Worm (Caenorhabditis elegans): ENCODE data around the gene appg-1.

The appg-1 gene

ce11 chrII:10349915-10350314 is 24.1 kb downstream of the appg-1 start, which contains the start of gene stip-1:
Gene stip-1 (minus strand): TSS chrII:10350012.
- no peak for TF ChIP-seq ceh-83 (GFP tag; optimal IDR thresholded peaks at IDR 0.05)
- no peak for TF ChIP-seq snpc-4 (tag; optimal IDR thresholded peaks at IDR 0.05)
- TF ChIP-seq lin-13 (tag; optimal IDR thresholded peaks at IDR 0.05), result no peak
- TF ChIP-seq elt-3 (tag; optimal IDR thresholded peaks at IDR 0.05), result no peak
- TF ChIP-seq bed-3 (GFP tag; optimal IDR thresholded peaks at IDR 0.05), result no peak
- TF ChIP-seq sem-2 (GFP tag; optimal IDR thresholded peaks at IDR 0.05), result no peak
- TF ChIP-seq sptf-1 (tag; optimal IDR thresholded peaks at IDR 0.05), result no peak
- TF ChIP-seq unc-39 (tag; optimal IDR thresholded peaks at IDR 0.05), result no peak
- no peak for TF ChIP-seq zip-8 (tag; optimal IDR thresholded peaks at IDR 0.05)
- TF ChIP-seq ham-2 (GFP tag; optimal IDR thresholded peaks at IDR 0.05), result no peak
- TF ChIP-seq nhr-237 (tag; optimal IDR thresholded peaks at IDR 0.05), result no peak
- no peak for TF ChIP-seq tbx-8 (GFP tag; optimal IDR thresholded peaks at IDR 0.05)
- no peak for TF ChIP-seq mep-1 (tag; optimal IDR thresholded peaks at IDR 0.05)
- no peak for TF ChIP-seq hlh-1 (tag; optimal IDR thresholded peaks at IDR 0.05)
- no peak for TF ChIP-seq pha-4 (tag; optimal IDR thresholded peaks at IDR 0.05)
- no peak for TF ChIP-seq nhr-76 (tag; optimal IDR thresholded peaks at IDR 0.05)
- no peak for TF ChIP-seq drap-1 (GFP tag; optimal IDR thresholded peaks at IDR 0.05)

- peak; percentile 56 for TF ChIP-seq lsy-2 (tag; optimal IDR thresholded peaks at IDR 0.05)
- TF ChIP-seq flh-1 (GFP tag; optimal IDR thresholded peaks at IDR 0.05), result no peak
- TF ChIP-seq ces-1 (GFP tag; optimal IDR thresholded peaks at IDR 0.05), result peak; percentile 87
- TF ChIP-seq nhr-237 (tag; optimal IDR thresholded peaks at IDR 0.05), result peak; percentile 40
Measured at ce11 chrII:10350487-10350886, 24.6 kb downstream of the appg-1 start, which contains the start of gene C07E3.9. Gene C07E3.9 (plus strand): TSS chrII:10350756.

- TF ChIP-seq sptf-1 (tag; optimal IDR thresholded peaks at IDR 0.05), result no peak
- TF ChIP-seq ceh-43 (GFP tag; optimal IDR thresholded peaks at IDR 0.05), result no peak
- no peak for TF ChIP-seq lin-32 (GFP tag; optimal IDR thresholded peaks at IDR 0.05)
- TF ChIP-seq unc-62 (GFP tag; optimal IDR thresholded peaks at IDR 0.05), result no peak
- no peak for TF ChIP-seq drap-1 (GFP tag; optimal IDR thresholded peaks at IDR 0.05)
- no peak for TF ChIP-seq lsy-2 (tag; optimal IDR thresholded peaks at IDR 0.05)
Measured at ce11 chrII:10351963-10352362, 26.1 kb downstream of the appg-1 start, which contains the start of gene C07E3.8. Gene C07E3.8 (plus strand): TSS chrII:10352263.

- TF ChIP-seq bed-3 (GFP tag; optimal IDR thresholded peaks at IDR 0.05), result no peak
- TF ChIP-seq elt-3 (tag; optimal IDR thresholded peaks at IDR 0.05), result no peak
- TF ChIP-seq mls-2 (tag; optimal IDR thresholded peaks at IDR 0.05), result no peak
- no peak for TF ChIP-seq unc-120 (tag; optimal IDR thresholded peaks at IDR 0.05; ENCODE audit: poor library complexity, severe bottlenecking)
- TF ChIP-seq sptf-1 (tag; optimal IDR thresholded peaks at IDR 0.05), result no peak
- no peak for TF ChIP-seq lsy-2 (tag; optimal IDR thresholded peaks at IDR 0.05)
- TF ChIP-seq nhr-2 (tag; optimal IDR thresholded peaks at IDR 0.05), result no peak
Measured at ce11 chrII:10357468-10358007, 31.7 kb downstream of the appg-1 start, which contains the start of gene C07E3.3. Gene C07E3.3 (minus strand): TSS chrII:10357518.

- TF ChIP-seq ham-2 (GFP tag; optimal IDR thresholded peaks at IDR 0.05), result no peak
- no peak for TF ChIP-seq nhr-28 (tag; optimal IDR thresholded peaks at IDR 0.05)
- TF ChIP-seq blmp-1 (tag; optimal IDR thresholded peaks at IDR 0.05), result no peak
- TF ChIP-seq ceh-83 (GFP tag; optimal IDR thresholded peaks at IDR 0.05), result no peak
- TF ChIP-seq elt-3 (tag; optimal IDR thresholded peaks at IDR 0.05), result no peak
- TF ChIP-seq nhr-76 (tag; optimal IDR thresholded peaks at IDR 0.05), result no peak
- no peak for TF ChIP-seq cnd-1 (tag; optimal IDR thresholded peaks at IDR 0.05)
- no peak for TF ChIP-seq ceh-39 (tag; optimal IDR thresholded peaks at IDR 0.05)
- no peak for TF ChIP-seq unc-120 (tag; optimal IDR thresholded peaks at IDR 0.05; ENCODE audit: poor library complexity, severe bottlenecking)
- TF ChIP-seq hlh-1 (tag; optimal IDR thresholded peaks at IDR 0.05), result no peak
- no peak for TF ChIP-seq M03D4.4 (tag; optimal IDR thresholded peaks at IDR 0.05)
- TF ChIP-seq unc-39 (tag; optimal IDR thresholded peaks at IDR 0.05), result no peak
- no peak for TF ChIP-seq pha-4 (tag; optimal IDR thresholded peaks at IDR 0.05)
- TF ChIP-seq mab-5 (tag; optimal IDR thresholded peaks at IDR 0.05), result no peak
- no peak for TF ChIP-seq nhr-237 (tag; optimal IDR thresholded peaks at IDR 0.05)
- no peak for TF ChIP-seq ztf-11 (tag; optimal IDR thresholded peaks at IDR 0.05)
- TF ChIP-seq sptf-1 (tag; optimal IDR thresholded peaks at IDR 0.05), result no peak
- TF ChIP-seq unc-62 (GFP tag; optimal IDR thresholded peaks at IDR 0.05), result no peak
- TF ChIP-seq ceh-43 (GFP tag; optimal IDR thresholded peaks at IDR 0.05), result no peak
- no peak for TF ChIP-seq snpc-4 (tag; optimal IDR thresholded peaks at IDR 0.05)
Measured at ce11 chrII:10360487-10360886, 34.6 kb downstream of the appg-1 start, which contains the start of gene C07E3.4. Gene C07E3.4 (plus strand): TSS chrII:10360787.

Measured in whole organism, mixed stage, embryonic.